Worm (Caenorhabditis elegans) whole organism, L4 larva: Measurements from ENCODE around the gene ugt-56.

ENCODE experiments used
- F10B5.3 ChIP-seq: sonication (generic microtip); optimal IDR thresholded peaks from 2 replicates; lab custom pipeline; 2016; ENCODE audit warnings: mild to moderate bottlenecking, missing genetic modification characterization, missing compliant biosample characterization
- F44E2.7 ChIP-seq: fragments of 200-800 bp; sonication (Bioruptor generic); IDR thresholded peaks from 2 replicates; pipeline ENCODE4 v2.1.2; 2022; ENCODE audit warnings: missing genetic modification characterization, missing compliant biosample characterization
- R02D3.7 ChIP-seq: fragments of 150-350 bp; sonication (generic microtip); optimal IDR thresholded peaks from 3 replicates; lab custom pipeline; 2014; ENCODE audit warnings: missing biosample characterization, missing genetic modification characterization
- T20F7.1 ChIP-seq: fragments of 200-800 bp; sonication (Bioruptor generic); optimal IDR thresholded peaks from 2 replicates; lab custom pipeline; 2018; ENCODE audit warnings: mild to moderate bottlenecking, missing genetic modification characterization, missing compliant biosample characterization
- Y105C5A.15 ChIP-seq: fragments of 200-800 bp; sonication (Bioruptor generic); IDR thresholded peaks from 2 replicates; pipeline ENCODE4 v1.3.6; 2022; ENCODE audit warnings: missing genetic modification characterization, missing compliant biosample characterization
- Y48G9A.11 ChIP-seq: fragments of 200-800 bp; sonication (Bioruptor generic); IDR thresholded peaks from 2 replicates; pipeline ENCODE4 v1.3.6; 2022; ENCODE audit warnings: missing genetic modification reagents, missing genetic modification characterization, missing compliant biosample characterization
- Y5F2A.4 ChIP-seq: fragments of 200-800 bp; sonication (Bioruptor generic); optimal IDR thresholded peaks from 2 replicates; lab custom pipeline; 2018; ENCODE audit warnings: mild to moderate bottlenecking, missing genetic modification characterization, missing compliant biosample characterization
- Y75B8A.6 ChIP-seq: fragments of 200-800 bp; sonication (Bioruptor generic); IDR thresholded peaks from 2 replicates; pipeline ENCODE4 v1.3.6; 2022; ENCODE audit warnings: missing genetic modification reagents, missing genetic modification characterization, missing compliant biosample characterization
- aly-2 ChIP-seq: sonication (generic microtip); optimal IDR thresholded peaks from 2 replicates; lab custom pipeline; 2018; ENCODE audit warnings: missing biosample characterization, missing genetic modification characterization
- ama-1 ChIP-seq: fragments of 150-350 bp; optimal IDR thresholded peaks from 2 replicates; lab custom pipeline; 2014; ENCODE audit warnings: inconsistent platforms, mixed read lengths
- arid-1 ChIP-seq: fragments of 200-800 bp; sonication (Bioruptor generic); conservative IDR thresholded peaks from 2 replicates; pipeline ENCODE4 v1.3.6; 2022; ENCODE audit warnings: missing genetic modification reagents, missing genetic modification characterization, missing compliant biosample characterization
- attf-4 ChIP-seq: sonication (generic microtip); optimal IDR thresholded peaks from 3 replicates; lab custom pipeline; 2017; ENCODE audit warnings: missing biosample characterization, missing genetic modification characterization
- ceh-28 ChIP-seq: fragments of 150-350 bp; optimal IDR thresholded peaks from 2 replicates; lab custom pipeline; 2014; ENCODE audit warnings: missing biosample characterization, missing genetic modification reagents, missing genetic modification characterization
- ceh-32 ChIP-seq: sonication (generic microtip); optimal IDR thresholded peaks from 2 replicates; lab custom pipeline; 2016; ENCODE audit warnings: mild to moderate bottlenecking, missing genetic modification characterization, missing compliant biosample characterization; ENCODE audit not compliant: poor library complexity
- ceh-82 ChIP-seq: sonication (generic microtip); optimal IDR thresholded peaks from 2 replicates; lab custom pipeline; 2017; ENCODE audit warnings: missing biosample characterization, missing genetic modification characterization
- cey-2 ChIP-seq: sonication (generic microtip); optimal IDR thresholded peaks from 3 replicates; lab custom pipeline; 2017; ENCODE audit warnings: missing genetic modification characterization, mild to moderate bottlenecking, missing compliant biosample characterization, antibody characterized with exemption, borderline replicate concordance; ENCODE audit not compliant: insufficient read depth
- daf-12 ChIP-seq: fragments of 150-350 bp; optimal IDR thresholded peaks from 2 replicates; lab custom pipeline; 2014; ENCODE audit warnings: missing biosample characterization, missing genetic modification reagents, missing genetic modification characterization
- daf-16 ChIP-seq, 3 experiments: sonication (generic microtip); optimal IDR thresholded peaks; 2 replicates each; lab custom pipeline; 2016 to 2017; ENCODE audit warnings: missing genetic modification characterization in 3 of 3, missing genetic modification reagents in 3 of 3, mild to moderate bottlenecking in 2 of 3, missing compliant biosample characterization in 2 of 3, missing biosample characterization in 1 of 3, moderate library complexity in 1 of 3
- egl-27 ChIP-seq: sonication (generic microtip); optimal IDR thresholded peaks from 3 replicates; lab custom pipeline; 2017; ENCODE audit warnings: missing biosample characterization, missing genetic modification reagents, missing genetic modification characterization
- egl-43 ChIP-seq: fragments of 200-800 bp; sonication (Bioruptor generic); IDR thresholded peaks from 2 replicates; pipeline ENCODE4 v1.3.6; 2022; ENCODE audit warnings: missing genetic modification reagents, missing genetic modification characterization, missing compliant biosample characterization
- hif-1 ChIP-seq, 2 experiments: sonication (generic microtip); optimal IDR thresholded peaks; 2 replicates each; lab custom pipeline; 2016 to 2017; ENCODE audit warnings: missing compliant biosample characterization in 2 of 2, missing genetic modification characterization in 2 of 2, missing genetic modification reagents in 2 of 2, missing genotype in 2 of 2, mild to moderate bottlenecking in 1 of 2
- jun-1 ChIP-seq: fragments of 150-350 bp; optimal IDR thresholded peaks from 2 replicates; lab custom pipeline; 2014; ENCODE audit warnings: missing biosample characterization, missing genetic modification reagents, missing genetic modification characterization
- lim-7 ChIP-seq: fragments of 200-800 bp; sonication (Bioruptor generic); IDR thresholded peaks from 2 replicates; pipeline ENCODE4 v1.3.6; 2022; ENCODE audit warnings: missing genetic modification characterization, missing compliant biosample characterization
- lin-15B ChIP-seq: fragments of 150-350 bp; sonication (generic microtip); optimal IDR thresholded peaks from 3 replicates; lab custom pipeline; 2014; ENCODE audit warnings: missing biosample characterization, missing genetic modification characterization
- lin-29 ChIP-seq: fragments of 200-800 bp; sonication (Bioruptor generic); IDR thresholded peaks from 2 replicates; pipeline ENCODE4 v1.3.6; 2022; ENCODE audit warnings: missing genetic modification reagents, missing genetic modification characterization, missing compliant biosample characterization
- lin-38 ChIP-seq: fragments of 200-800 bp; sonication (Bioruptor generic); IDR thresholded peaks from 2 replicates; pipeline ENCODE4 v1.3.6; 2022; ENCODE audit warnings: missing genetic modification reagents, missing genetic modification characterization, missing compliant biosample characterization
- lir-3 ChIP-seq: sonication (generic microtip); optimal IDR thresholded peaks from 2 replicates; lab custom pipeline; 2016; ENCODE audit warnings: mild to moderate bottlenecking, missing genetic modification characterization, missing compliant biosample characterization
- madf-5 ChIP-seq, 2 experiments: fragments of 200-800 bp; sonication (Bioruptor generic); IDR thresholded peaks; 2 replicates each; pipeline ENCODE4 v1.3.6; 2022; ENCODE audit warnings: missing compliant biosample characterization in 2 of 2, missing genetic modification characterization in 2 of 2
- madf-9 ChIP-seq: fragments of 200-800 bp; sonication (Bioruptor generic); conservative IDR thresholded peaks from 2 replicates; pipeline ENCODE4 v1.3.6; 2022; ENCODE audit warnings: missing genetic modification reagents, missing genetic modification characterization, missing compliant biosample characterization
- mdt-29 ChIP-seq: fragments of 200-800 bp; sonication (Bioruptor generic); IDR thresholded peaks from 2 replicates; pipeline ENCODE4 v1.3.6; 2022; ENCODE audit warnings: missing genetic modification reagents, missing genetic modification characterization, missing compliant biosample characterization
- mes-2 ChIP-seq: sonication (generic microtip); optimal IDR thresholded peaks from 2 replicates; lab custom pipeline; 2016; ENCODE audit warnings: missing genotype, mild to moderate bottlenecking, missing genetic modification characterization, missing compliant biosample characterization; ENCODE audit not compliant: poor library complexity, severe bottlenecking
- mxl-2 ChIP-seq: fragments of 200-800 bp; sonication (Bioruptor generic); conservative IDR thresholded peaks from 2 replicates; pipeline ENCODE4 v1.3.6; 2022; ENCODE audit warnings: missing genetic modification reagents, missing genetic modification characterization, missing compliant biosample characterization
- nhr-102 ChIP-seq: sonication (generic microtip); optimal IDR thresholded peaks from 2 replicates; lab custom pipeline; 2016; ENCODE audit warnings: mild to moderate bottlenecking, missing genetic modification characterization, moderate library complexity, missing compliant biosample characterization
- nhr-237 ChIP-seq: sonication (generic microtip); optimal IDR thresholded peaks from 2 replicates; lab custom pipeline; 2017; ENCODE audit warnings: missing biosample characterization, missing genetic modification characterization
- nhr-25 ChIP-seq: sonication (generic microtip); optimal IDR thresholded peaks from 2 replicates; lab custom pipeline; 2017; ENCODE audit warnings: missing genetic modification characterization, mild to moderate bottlenecking, missing compliant biosample characterization, antibody characterized with exemption, moderate library complexity, borderline replicate concordance; ENCODE audit not compliant: insufficient read depth
- nhr-42 ChIP-seq: fragments of 200-800 bp; sonication (Bioruptor generic); IDR thresholded peaks from 2 replicates; pipeline ENCODE4 v1.3.6; 2022; ENCODE audit warnings: missing genetic modification characterization, missing compliant biosample characterization
- nhr-76 ChIP-seq: fragments of 150-350 bp; optimal IDR thresholded peaks from 2 replicates; lab custom pipeline; 2014; ENCODE audit warnings: missing biosample characterization, missing genetic modification characterization
- php-3 ChIP-seq: fragments of 200-800 bp; sonication (Bioruptor generic); IDR thresholded peaks from 2 replicates; pipeline ENCODE4 v1.3.6; 2022; ENCODE audit warnings: missing genetic modification reagents, missing genetic modification characterization, missing compliant biosample characterization
- sdz-12 ChIP-seq: fragments of 200-800 bp; sonication (Bioruptor generic); optimal IDR thresholded peaks from 2 replicates; lab custom pipeline; 2018; ENCODE audit warnings: mild to moderate bottlenecking, missing genetic modification characterization, missing compliant biosample characterization
- skn-1 ChIP-seq: fragments of 150-350 bp; optimal IDR thresholded peaks from 2 replicates; lab custom pipeline; 2014; ENCODE audit warnings: missing biosample characterization, missing genetic modification characterization
- snpc-4 ChIP-seq: fragments of 150-350 bp; optimal IDR thresholded peaks from 2 replicates; lab custom pipeline; 2014; ENCODE audit warnings: missing biosample characterization, missing genetic modification characterization
- spr-1 ChIP-seq: sonication (generic microtip); optimal IDR thresholded peaks from 2 replicates; lab custom pipeline; 2016; ENCODE audit warnings: mild to moderate bottlenecking, missing genetic modification characterization, missing compliant biosample characterization
- spr-3 ChIP-seq: fragments of 200-800 bp; sonication (Bioruptor generic); optimal IDR thresholded peaks from 2 replicates; lab custom pipeline; 2018; ENCODE audit warnings: mild to moderate bottlenecking, missing genetic modification characterization, missing compliant biosample characterization
- tag-97 ChIP-seq: fragments of 200-800 bp; sonication (Bioruptor generic); IDR thresholded peaks from 2 replicates; pipeline ENCODE4 v1.3.6; 2022; ENCODE audit warnings: missing genetic modification characterization, missing compliant biosample characterization
- tra-1 ChIP-seq: fragments of 200-800 bp; sonication (Bioruptor generic); IDR thresholded peaks from 2 replicates; pipeline ENCODE4 v1.3.6; 2022; ENCODE audit warnings: missing genetic modification reagents, missing genetic modification characterization, missing compliant biosample characterization
- unc-130 ChIP-seq: sonication (generic microtip); optimal IDR thresholded peaks from 2 replicates; lab custom pipeline; 2016; ENCODE audit warnings: missing genetic modification reagents, missing genetic modification characterization, missing compliant biosample characterization
- unc-39 ChIP-seq: sonication (generic microtip); optimal IDR thresholded peaks from 2 replicates; lab custom pipeline; 2017; ENCODE audit warnings: missing biosample characterization, missing genetic modification characterization
- unc-62 ChIP-seq, 3 experiments: fragments of 150-350 bp in 1 of 3; sonication (generic microtip); optimal IDR thresholded peaks in 2 of 3; peaks in 1 of 3; 1 replicate in 1 of 3; 2 replicates in 2 of 3; lab custom pipeline; 2014 to 2017; ENCODE audit warnings: missing biosample characterization in 3 of 3, missing genetic modification characterization in 3 of 3, missing genetic modification reagents in 3 of 3, missing genotype in 1 of 3
- zip-11 ChIP-seq: fragments of 200-800 bp; sonication (Bioruptor generic); IDR thresholded peaks from 2 replicates; pipeline ENCODE4 v1.3.6; 2022; ENCODE audit warnings: missing genetic modification characterization, missing compliant biosample characterization

The ugt-56 gene

DNA sequence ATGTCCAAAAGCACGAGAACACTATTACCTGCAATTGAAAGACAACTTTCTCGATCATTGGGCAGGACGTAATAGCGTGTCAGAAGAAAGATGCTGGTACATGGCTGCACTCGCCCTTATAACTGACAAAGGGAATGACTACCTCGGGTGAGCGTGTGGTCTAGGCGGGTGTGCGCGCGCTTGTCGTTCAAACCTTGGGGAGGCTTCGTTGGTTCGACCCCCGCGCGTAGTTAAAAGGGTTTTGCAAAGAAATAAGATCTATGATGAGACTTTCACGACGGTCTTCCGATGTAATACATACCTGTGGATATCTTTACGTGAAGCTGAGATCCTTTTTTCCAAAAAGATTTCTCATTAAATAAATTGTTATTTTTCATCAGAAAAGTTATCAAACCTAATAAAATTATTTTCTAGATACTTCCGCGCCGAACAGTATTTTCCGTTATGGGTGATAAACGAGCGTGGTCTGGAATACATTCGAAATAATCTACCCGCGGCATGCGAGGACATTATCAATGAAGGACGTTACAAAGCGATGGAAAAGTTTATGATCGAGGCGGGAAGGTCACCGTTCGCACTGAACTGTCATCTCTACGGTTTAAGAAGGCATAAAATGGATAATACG, 44.8 kb downstream of the ugt-56 start (continued):
- TF ChIP-seq daf-12 (tag; lab: Kevin White, UChicago) (no peak), Y105C5A.15 (GFP tag; lab: Robert Waterston, UW) (peak; percentile 100), unc-130 (GFP tag; lab: Kevin White, UChicago) (peak; percentile 83), ceh-32 (tag; lab: Kevin White, UChicago) (peak; percentile 85), Y5F2A.4 (GFP tag; lab: Kevin White, UChicago) (peak; percentile 98), nhr-237 (tag; lab: Kevin White, UChicago) (no peak), egl-27 (tag; lab: Kevin White, UChicago) (peak; percentile 38), Y48G9A.11 (GFP tag; lab: Robert Waterston, UW) (peak; percentile 96), mes-2 (peak; percentile 95), F44E2.7 (GFP tag; lab: Robert Waterston, UW) (peak; percentile 100), madf-5 (GFP tag; IDR thresholded peaks at IDR 0.05; lab: Robert Waterston, UW) (peak; percentile 100), ceh-82 (tag; lab: Kevin White, UChicago) (no peak), mdt-29 (GFP tag; lab: Robert Waterston, UW) (peak; percentile 95), spr-1 (peak; percentile 96), nhr-76 (tag; lab: Kevin White, UChicago) (no peak), attf-4 (peak; percentile 83), unc-62 (GFP tag; optimal IDR thresholded peaks at IDR 0.05 in 1 of 2; lab: Kevin White, UChicago) (peak in 1 of 2 experiments; percentile 86), unc-62 (tag; optimal IDR thresholded peaks at IDR 0.05; lab: Kevin White, UChicago) (no peak), daf-16 (GFP tag; optimal IDR thresholded peaks at IDR 0.05; lab: Kevin White, UChicago) (peak; percentile 96 to 98), daf-16 (tag; optimal IDR thresholded peaks at IDR 0.05; lab: Kevin White, UChicago) (peak; percentile 81), mxl-2 (GFP tag; lab: Robert Waterston, UW) (peak; percentile 93), snpc-4 (tag; lab: Kevin White, UChicago) (no peak), arid-1 (GFP tag; lab: Robert Waterston, UW) (peak; percentile 99), php-3 (GFP tag; lab: Robert Waterston, UW) (peak; percentile 99), hif-1 (tag; optimal IDR thresholded peaks at IDR 0.05; lab: Kevin White, UChicago) (peak; percentile 76 to 81), jun-1 (tag; lab: Kevin White, UChicago) (peak; percentile 73), lir-3 (tag; lab: Kevin White, UChicago) (peak; percentile 95), Y75B8A.6 (GFP tag; lab: Robert Waterston, UW) (peak; percentile 96), R02D3.7 (tag; lab: Kevin White, UChicago) (peak; percentile 35), zip-11 (GFP tag; lab: Robert Waterston, UW) (peak; percentile 94), skn-1 (tag; lab: Kevin White, UChicago) (no peak), lin-29 (peak; percentile 94), F10B5.3 (tag; lab: Kevin White, UChicago) (peak; percentile 94), unc-39 (tag; lab: Kevin White, UChicago) (no peak), ama-1 (peak; percentile 91), tra-1 (peak; percentile 99), lin-15B (no peak), tag-97 (GFP tag; lab: Robert Waterston, UW) (peak; percentile 93), cey-2 (peak; percentile 42), lim-7 (peak; percentile 100), nhr-42 (peak; percentile 96), T20F7.1 (peak; percentile 86), spr-3 (GFP tag; lab: Kevin White, UChicago) (peak; percentile 97), madf-9 (GFP tag; lab: Robert Waterston, UW) (peak; percentile 95), aly-2 (tag; lab: Kevin White, UChicago) (peak; percentile 94), nhr-102 (tag; lab: Kevin White, UChicago) (peak; percentile 95), lin-38 (GFP tag; lab: Robert Waterston, UW) (peak; percentile 93), egl-43 (peak; percentile 100), sdz-12 (GFP tag; lab: Kevin White, UChicago) (peak; percentile 98), ceh-28 (tag; lab: Kevin White, UChicago) (no peak), nhr-25 (tag; lab: Kevin White, UChicago) (peak; percentile 53)
